Worm (Caenorhabditis elegans): ENCODE measurements around the gene F39G3.4.
A peak's percentile ranks its signal among the peaks of the same experiment; 100 is the strongest.

The F39G3.4 gene

ce11 chrV:4686680-4687470 is 37.7 kb upstream of the F39G3.4 start, which contains the start of gene taf-10 (continued):
- no peak for TF ChIP-seq ztf-22 (GFP tag; optimal IDR thresholded peaks at IDR 0.05)
- no peak for TF ChIP-seq die-1 (tag; optimal IDR thresholded peaks at IDR 0.05)
- no peak for TF ChIP-seq lin-35 (GFP tag; optimal IDR thresholded peaks at IDR 0.05)
- peak; percentile 29 for TF ChIP-seq nhr-80 (tag; optimal IDR thresholded peaks at IDR 0.05)
- peak; percentile 9 for TF ChIP-seq tbp1 (GFP tag; optimal IDR thresholded peaks at IDR 0.05)
- TF ChIP-seq akir-1 (GFP tag; optimal IDR thresholded peaks at IDR 0.05) = no peak
- no peak for TF ChIP-seq bed-2 (GFP tag; IDR thresholded peaks at IDR 0.05)
- peak; percentile 49; the same call in 1 of the 2 replicates for TF ChIP-seq pbrm-1 (GFP tag; IDR thresholded peaks at IDR 0.05)
- no peak for TF ChIP-seq nhr-120 (GFP tag; IDR thresholded peaks at IDR 0.05)
- no peak for TF ChIP-seq aptf-3 (GFP tag; IDR thresholded peaks at IDR 0.05)
- TF ChIP-seq madf-6 (GFP tag; IDR thresholded peaks at IDR 0.05) = peak; percentile 17; the same call in 1 of the 2 replicates
- peak; percentile 60 for TF ChIP-seq dox-1 (GFP tag; IDR thresholded peaks at IDR 0.05)
- TF ChIP-seq attf-6 (GFP tag; IDR thresholded peaks at IDR 0.05) = no peak
- no peak for TF ChIP-seq mxl-1 (tag; optimal IDR thresholded peaks at IDR 0.05)
- no peak for TF ChIP-seq efl-1 (GFP tag; optimal IDR thresholded peaks at IDR 0.05)
- TF ChIP-seq snpc-1.1 (tag; optimal IDR thresholded peaks at IDR 0.05; ENCODE audit: insufficient read depth) = no peak
- no peak for TF ChIP-seq T07F8.4 (tag; optimal IDR thresholded peaks at IDR 0.05)
- TF ChIP-seq ceh-79 (tag; optimal IDR thresholded peaks at IDR 0.05) = no peak
- TF ChIP-seq gei-17 (GFP tag; optimal IDR thresholded peaks at IDR 0.05) = no peak
- 0 out of 2 replicates have a peak, but pooled peaks have one; percentile 50 for TF ChIP-seq egl-44 (GFP tag; IDR thresholded peaks at IDR 0.05)
- no peak for TF ChIP-seq madf-3 (GFP tag; IDR thresholded peaks at IDR 0.05)
- TF ChIP-seq snpc-3.4 (tag; optimal IDR thresholded peaks at IDR 0.05) = no peak
- no peak for TF ChIP-seq zim-3 (tag; optimal IDR thresholded peaks at IDR 0.05)
- TF ChIP-seq unc-130 (GFP tag; optimal IDR thresholded peaks at IDR 0.05) = no peak
- no peak for TF ChIP-seq let-526 (GFP tag; IDR thresholded peaks at IDR 0.05)

ce11 chrV:4687944-4688505 is 36.5 kb upstream of the F39G3.4 start, which contains the start of gene K03B4.2:
K03B4.2 (plus strand) TSS chrV:4687994.
- TF ChIP-seq mcd-1 (GFP tag; IDR thresholded peaks at IDR 0.05) (peak; percentile 43; the same call in 1 of the 2 replicates), madf-6 (GFP tag; IDR thresholded peaks at IDR 0.05) (peak; percentile 34), snpc-1.3 (tag; optimal IDR thresholded peaks at IDR 0.05; ENCODE audit: insufficient read depth) (no peak), lag-1 (GFP tag; IDR thresholded peaks at IDR 0.05) (no peak), F10E7.11 (tag; optimal IDR thresholded peaks at IDR 0.05) (no peak), zim-3 (tag; optimal IDR thresholded peaks at IDR 0.05) (peak; percentile 11), snpc-1.1 (tag; optimal IDR thresholded peaks at IDR 0.05; ENCODE audit: insufficient read depth) (no peak), lin-35 (GFP tag; optimal IDR thresholded peaks at IDR 0.05) (peak in 1 of 3 experiments; percentile 15), fkh-3 (tag; optimal IDR thresholded peaks at IDR 0.05) (no peak), egl-44 (GFP tag; IDR thresholded peaks at IDR 0.05) (no peak), rcor-1 (GFP tag; IDR thresholded peaks at IDR 0.05) (no peak), pbrm-1 (GFP tag; IDR thresholded peaks at IDR 0.05) (0 out of 2 replicates have a peak, but pooled peaks have one; percentile 14), nhr-179 (tag; optimal IDR thresholded peaks at IDR 0.05) (no peak), F52B5.7 (tag; optimal IDR thresholded peaks at IDR 0.05) (no peak), F23B12.7 (tag; optimal IDR thresholded peaks at IDR 0.05; ENCODE audit: insufficient read depth) (no peak), B0336.3 (GFP tag; IDR thresholded peaks at IDR 0.05) (no peak), ztf-3 (GFP tag; optimal IDR thresholded peaks at IDR 0.05) (no peak), pha-4 (tag; optimal IDR thresholded peaks at IDR 0.05) (no peak), bed-1 (GFP tag; IDR thresholded peaks at IDR 0.05) (no peak), madf-8 (GFP tag; conservative IDR thresholded peaks at IDR 0.05) (0 out of 2 replicates have a peak, but pooled peaks have one; percentile 12), F37B4.10 (GFP tag; IDR thresholded peaks at IDR 0.05) (no peak), cebp-1 (GFP tag; IDR thresholded peaks at IDR 0.05) (no peak), cebp-1 (tag; optimal IDR thresholded peaks at IDR 0.05) (no peak), lir-1 (GFP tag; conservative IDR thresholded peaks at IDR 0.05) (no peak), B0261.1 (tag; optimal IDR thresholded peaks at IDR 0.05) (no peak), ccch-3 (GFP tag; optimal IDR thresholded peaks at IDR 0.05) (no peak), C06A6.2 (GFP tag; conservative IDR thresholded peaks at IDR 0.05) (no peak)

Data from whole organism, young adult.